Worm (Caenorhabditis elegans) whole organism, L3 larva: ENCODE measurements around the gene lap-1.

ENCODE experiments used
- daf-12 ChIP-seq: fragments of 150-350 bp; optimal IDR thresholded peaks from 2 replicates; lab custom pipeline; 2014; ENCODE audit warnings: missing biosample characterization, missing genetic modification reagents, missing genetic modification characterization
- jun-1 ChIP-seq: fragments of 150-350 bp; optimal IDR thresholded peaks from 2 replicates; lab custom pipeline; 2014; ENCODE audit warnings: missing biosample characterization, missing genetic modification reagents, missing genetic modification characterization
- nhr-23 ChIP-seq: fragments of 150-350 bp; optimal IDR thresholded peaks from 2 replicates; lab custom pipeline; 2014; ENCODE audit warnings: missing biosample characterization, missing genetic modification reagents, missing genetic modification characterization

DNA sequence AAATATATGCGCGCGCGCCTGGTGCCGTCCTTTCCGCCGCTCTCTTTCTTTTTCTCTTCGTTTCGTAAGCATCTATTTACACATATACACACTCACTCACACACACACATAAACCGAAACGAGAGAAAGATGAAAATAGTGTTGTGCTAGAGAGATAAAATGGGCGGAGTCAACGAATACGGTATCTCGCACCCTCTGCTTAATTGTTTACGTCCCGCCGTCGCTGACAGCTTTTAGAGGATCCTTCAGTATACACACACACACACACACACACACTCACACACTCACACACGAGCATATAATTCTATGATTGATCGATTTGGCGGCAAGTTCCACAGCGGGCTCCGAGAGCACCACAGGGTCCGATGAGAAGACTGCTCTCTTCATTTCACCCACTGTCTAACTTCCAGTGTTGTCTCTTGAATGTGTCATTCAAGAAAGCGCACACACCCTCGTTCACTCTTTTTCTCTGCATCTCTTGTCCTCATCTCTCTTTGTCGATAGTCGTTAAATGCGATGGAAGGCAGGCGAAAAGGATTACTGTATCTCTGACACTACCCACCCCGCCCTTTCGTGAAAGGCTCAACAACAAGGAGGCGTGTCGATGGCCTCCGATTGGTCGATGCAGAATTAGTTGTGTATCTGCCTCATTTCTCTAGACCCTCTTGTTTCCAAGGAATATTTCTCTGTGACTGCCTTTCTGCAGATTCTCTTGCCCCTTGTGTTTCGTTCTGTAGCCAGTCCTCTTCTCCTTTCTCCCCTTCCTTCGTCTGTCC lies 15.7 kb upstream of the lap-1 start:
- TF ChIP-seq daf-12 (tag; lab: Kevin White, UChicago) (no peak), nhr-23 (tag; lab: Kevin White, UChicago) (peak; percentile 89), jun-1 (tag; lab: Kevin White, UChicago) (peak; percentile 67)
